Worm (Caenorhabditis elegans) whole organism, L4/young adult: ENCODE results near the gene lbp-1.

Experiments used
- W03F9.2 ChIP-seq: fragments of 150-350 bp; optimal IDR thresholded peaks from 2 replicates; lab custom pipeline; 2014; ENCODE audit warnings: missing biosample characterization, missing genetic modification characterization
- dao-5 ChIP-seq: sonication (generic microtip); optimal IDR thresholded peaks from 2 replicates; lab custom pipeline; 2016; ENCODE audit warnings: missing genotype, missing genetic modification characterization, moderate library complexity, missing compliant biosample characterization

ce11 chrX:3270806-3271205, 11.9 kb downstream of the lbp-1 start, which contains the start of gene sul-1:
- TF ChIP-seq dao-5 (tag; lab: Kevin White, UChicago) (no peak), W03F9.2 (tag; lab: Kevin White, UChicago) (no peak)
